Worm (Caenorhabditis elegans) whole organism, L4 larva: ENCODE measurements around the gene usp-50.

Experiments used
- T20F7.1 ChIP-seq: fragments of 200-800 bp; sonication (Bioruptor generic); optimal IDR thresholded peaks from 2 replicates; lab custom pipeline; 2018; ENCODE audit warnings: mild to moderate bottlenecking, missing genetic modification characterization, missing compliant biosample characterization
- Y105C5A.15 ChIP-seq: fragments of 200-800 bp; sonication (Bioruptor generic); IDR thresholded peaks from 2 replicates; pipeline ENCODE4 v1.3.6; 2022; ENCODE audit warnings: missing genetic modification characterization, missing compliant biosample characterization
- aha-1 ChIP-seq: fragments of 150-350 bp; peaks from one replicate; lab custom pipeline; 2014; ENCODE audit warnings: missing biosample characterization, missing genetic modification characterization
- arid-1 ChIP-seq: fragments of 200-800 bp; sonication (Bioruptor generic); conservative IDR thresholded peaks from 2 replicates; pipeline ENCODE4 v1.3.6; 2022; ENCODE audit warnings: missing genetic modification reagents, missing genetic modification characterization, missing compliant biosample characterization
- ceh-28 ChIP-seq: fragments of 150-350 bp; optimal IDR thresholded peaks from 2 replicates; lab custom pipeline; 2014; ENCODE audit warnings: missing biosample characterization, missing genetic modification reagents, missing genetic modification characterization
- ceh-44 ChIP-seq: fragments of 200-800 bp; sonication (Bioruptor generic); IDR thresholded peaks from 2 replicates; pipeline ENCODE4 v1.3.6; 2022; ENCODE audit warnings: missing genetic modification reagents, missing genetic modification characterization, missing compliant biosample characterization
- ceh-62 ChIP-seq: sonication (generic microtip); optimal IDR thresholded peaks from 2 replicates; lab custom pipeline; 2017; ENCODE audit warnings: missing biosample characterization, missing genetic modification characterization
- ctbp-1 ChIP-seq: fragments of 200-800 bp; sonication (Bioruptor generic); IDR thresholded peaks from 2 replicates; pipeline ENCODE4 v1.3.6; 2022; ENCODE audit warnings: missing genetic modification reagents, missing genetic modification characterization, missing compliant biosample characterization
- daf-12 ChIP-seq: fragments of 150-350 bp; optimal IDR thresholded peaks from 2 replicates; lab custom pipeline; 2014; ENCODE audit warnings: missing biosample characterization, missing genetic modification reagents, missing genetic modification characterization
- daf-16 ChIP-seq, 3 experiments: sonication (generic microtip); optimal IDR thresholded peaks; 2 replicates each; lab custom pipeline; 2016 to 2017; ENCODE audit warnings: missing genetic modification characterization in 3 of 3, missing genetic modification reagents in 3 of 3, mild to moderate bottlenecking in 2 of 3, missing compliant biosample characterization in 2 of 3, missing biosample characterization in 1 of 3, moderate library complexity in 1 of 3
- daf-19 ChIP-seq: fragments of 200-800 bp; sonication (Bioruptor generic); conservative IDR thresholded peaks from 2 replicates; pipeline ENCODE4 v1.3.6; 2022; ENCODE audit warnings: missing genetic modification characterization, missing compliant biosample characterization
- dpl-1 ChIP-seq: fragments of 150-350 bp; optimal IDR thresholded peaks from 2 replicates; lab custom pipeline; 2014; ENCODE audit warnings: missing biosample characterization, missing genetic modification reagents, missing genetic modification characterization
- dve-1 ChIP-seq: sonication (generic microtip); optimal IDR thresholded peaks from 2 replicates; lab custom pipeline; 2017; ENCODE audit warnings: antibody characterized with exemption, mild to moderate bottlenecking, missing genetic modification characterization, missing compliant biosample characterization; ENCODE audit not compliant: insufficient read depth
- egl-43 ChIP-seq: fragments of 200-800 bp; sonication (Bioruptor generic); IDR thresholded peaks from 2 replicates; pipeline ENCODE4 v1.3.6; 2022; ENCODE audit warnings: missing genetic modification reagents, missing genetic modification characterization, missing compliant biosample characterization
- gei-8 ChIP-seq: fragments of 200-800 bp; sonication (Bioruptor generic); optimal IDR thresholded peaks from 2 replicates; lab custom pipeline; 2018; ENCODE audit warnings: mild to moderate bottlenecking, missing genetic modification characterization, missing compliant biosample characterization
- hlh-30 ChIP-seq: sonication (generic microtip); optimal IDR thresholded peaks from 2 replicates; lab custom pipeline; 2017; ENCODE audit warnings: antibody characterized with exemption, mild to moderate bottlenecking, missing genetic modification characterization, missing compliant biosample characterization; ENCODE audit not compliant: insufficient read depth
- lin-1 ChIP-seq: fragments of 200-800 bp; sonication (Bioruptor generic); IDR thresholded peaks from 2 replicates; pipeline ENCODE4 v1.3.6; 2022; ENCODE audit warnings: missing genetic modification reagents, missing genetic modification characterization, missing compliant biosample characterization
- lin-15B ChIP-seq: fragments of 150-350 bp; sonication (generic microtip); optimal IDR thresholded peaks from 3 replicates; lab custom pipeline; 2014; ENCODE audit warnings: missing biosample characterization, missing genetic modification characterization
- lin-29 ChIP-seq: fragments of 200-800 bp; sonication (Bioruptor generic); IDR thresholded peaks from 2 replicates; pipeline ENCODE4 v1.3.6; 2022; ENCODE audit warnings: missing genetic modification reagents, missing genetic modification characterization, missing compliant biosample characterization
- lin-39 ChIP-seq: fragments of 150-350 bp; optimal IDR thresholded peaks from 2 replicates; lab custom pipeline; 2014; ENCODE audit warnings: missing biosample characterization, missing genetic modification reagents, missing genetic modification characterization
- lir-3 ChIP-seq: sonication (generic microtip); optimal IDR thresholded peaks from 2 replicates; lab custom pipeline; 2016; ENCODE audit warnings: mild to moderate bottlenecking, missing genetic modification characterization, missing compliant biosample characterization
- lsy-2 ChIP-seq, 2 experiments: fragments of 150-350 bp in 1 of 2; sonication (generic microtip) in 1 of 2; optimal IDR thresholded peaks; 2 replicates each; lab custom pipeline; 2014 to 2017; ENCODE audit warnings: missing biosample characterization in 2 of 2, missing genetic modification characterization in 2 of 2
- madf-9 ChIP-seq: fragments of 200-800 bp; sonication (Bioruptor generic); conservative IDR thresholded peaks from 2 replicates; pipeline ENCODE4 v1.3.6; 2022; ENCODE audit warnings: missing genetic modification reagents, missing genetic modification characterization, missing compliant biosample characterization
- mdt-29 ChIP-seq: fragments of 200-800 bp; sonication (Bioruptor generic); IDR thresholded peaks from 2 replicates; pipeline ENCODE4 v1.3.6; 2022; ENCODE audit warnings: missing genetic modification reagents, missing genetic modification characterization, missing compliant biosample characterization
- mes-2 ChIP-seq: sonication (generic microtip); optimal IDR thresholded peaks from 2 replicates; lab custom pipeline; 2016; ENCODE audit warnings: missing genotype, mild to moderate bottlenecking, missing genetic modification characterization, missing compliant biosample characterization; ENCODE audit not compliant: poor library complexity, severe bottlenecking
- mxl-2 ChIP-seq: fragments of 200-800 bp; sonication (Bioruptor generic); conservative IDR thresholded peaks from 2 replicates; pipeline ENCODE4 v1.3.6; 2022; ENCODE audit warnings: missing genetic modification reagents, missing genetic modification characterization, missing compliant biosample characterization
- mxl-3 ChIP-seq: fragments of 200-800 bp; sonication (Bioruptor generic); optimal IDR thresholded peaks from 2 replicates; lab custom pipeline; 2018; ENCODE audit warnings: mild to moderate bottlenecking, missing genetic modification characterization, missing compliant biosample characterization
- nhr-10 ChIP-seq: fragments of 150-350 bp; optimal IDR thresholded peaks from 2 replicates; lab custom pipeline; 2014; ENCODE audit warnings: missing biosample characterization, missing genetic modification characterization
- nhr-41 ChIP-seq: fragments of 200-800 bp; sonication (Bioruptor generic); IDR thresholded peaks from 2 replicates; pipeline ENCODE4 v1.3.6; 2022; ENCODE audit warnings: missing genetic modification reagents, missing genetic modification characterization, missing compliant biosample characterization
- nhr-77 ChIP-seq: fragments of 150-350 bp; optimal IDR thresholded peaks from 2 replicates; lab custom pipeline; 2014; ENCODE audit warnings: missing biosample characterization, missing genetic modification characterization
- pqm-1 ChIP-seq: sonication (generic microtip); optimal IDR thresholded peaks from 2 replicates; lab custom pipeline; 2017; ENCODE audit warnings: missing biosample characterization, missing genetic modification characterization
- rbr-2 ChIP-seq: sonication (generic microtip); optimal IDR thresholded peaks from 2 replicates; lab custom pipeline; 2016; ENCODE audit warnings: missing genotype, missing genetic modification characterization, missing compliant biosample characterization
- saeg-2 ChIP-seq: fragments of 200-800 bp; sonication (Bioruptor generic); IDR thresholded peaks from 2 replicates; pipeline ENCODE4 v1.3.6; 2022; ENCODE audit warnings: missing genetic modification reagents, missing genetic modification characterization, missing compliant biosample characterization
- set-16 ChIP-seq: fragments of 200-800 bp; sonication (Bioruptor generic); IDR thresholded peaks from 2 replicates; pipeline ENCODE4 v1.3.6; 2022; ENCODE audit warnings: missing genetic modification reagents, missing genetic modification characterization, missing compliant biosample characterization
- spr-3 ChIP-seq: fragments of 200-800 bp; sonication (Bioruptor generic); optimal IDR thresholded peaks from 2 replicates; lab custom pipeline; 2018; ENCODE audit warnings: mild to moderate bottlenecking, missing genetic modification characterization, missing compliant biosample characterization
- tag-97 ChIP-seq: fragments of 200-800 bp; sonication (Bioruptor generic); IDR thresholded peaks from 2 replicates; pipeline ENCODE4 v1.3.6; 2022; ENCODE audit warnings: missing genetic modification characterization, missing compliant biosample characterization
- unc-130 ChIP-seq: sonication (generic microtip); optimal IDR thresholded peaks from 2 replicates; lab custom pipeline; 2016; ENCODE audit warnings: missing genetic modification reagents, missing genetic modification characterization, missing compliant biosample characterization
- unc-62 ChIP-seq, 3 experiments: fragments of 150-350 bp in 1 of 3; sonication (generic microtip); optimal IDR thresholded peaks in 2 of 3; peaks in 1 of 3; 1 replicate in 1 of 3; 2 replicates in 2 of 3; lab custom pipeline; 2014 to 2017; ENCODE audit warnings: missing biosample characterization in 3 of 3, missing genetic modification characterization in 3 of 3, missing genetic modification reagents in 3 of 3, missing genotype in 1 of 3
- zip-2 ChIP-seq: fragments of 150-350 bp; optimal IDR thresholded peaks from 2 replicates; lab custom pipeline; 2014; ENCODE audit warnings: missing biosample characterization, missing genetic modification characterization
- ztf-7 ChIP-seq: fragments of 150-350 bp; optimal IDR thresholded peaks from 2 replicates; lab custom pipeline; 2014; ENCODE audit warnings: missing biosample characterization, missing genetic modification characterization

The usp-50 gene

DNA sequence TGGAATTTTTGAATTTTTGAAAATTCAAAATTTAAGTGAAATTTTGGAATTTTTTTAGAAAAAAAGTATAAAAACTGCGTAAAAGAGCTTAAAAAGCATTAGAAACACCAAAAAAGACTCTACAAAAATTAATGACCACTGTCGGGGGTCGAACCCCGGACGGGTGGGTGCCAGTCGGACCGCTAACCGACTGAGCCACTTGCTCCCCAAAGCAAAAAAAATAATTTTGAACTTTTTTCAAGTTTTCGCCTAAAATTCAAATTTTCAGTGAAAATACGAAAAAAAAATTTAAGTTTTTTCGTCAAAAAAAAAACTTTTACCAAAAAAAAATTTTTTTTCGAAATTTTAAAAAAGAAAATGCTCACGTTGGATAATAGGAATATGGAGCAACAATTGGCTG, 22.6 kb downstream of the usp-50 start:
- TF ChIP-seq lin-15B (tag; lab: Kevin White, UChicago) (no peak), mxl-3 (no peak), daf-12 (tag; lab: Kevin White, UChicago) (no peak), ctbp-1 (GFP tag; lab: Robert Waterston, UW) (no peak), lin-39 (tag; lab: Kevin White, UChicago) (no peak), lin-1 (GFP tag; lab: Robert Waterston, UW) (no peak), T20F7.1 (GFP tag; lab: Kevin White, UChicago) (no peak), mes-2 (tag; lab: Kevin White, UChicago) (no peak), gei-8 (GFP tag; lab: Kevin White, UChicago) (no peak), nhr-77 (tag; lab: Kevin White, UChicago) (no peak), nhr-41 (GFP tag; lab: Robert Waterston, UW) (no peak), rbr-2 (tag; lab: Kevin White, UChicago) (no peak), Y105C5A.15 (no peak), zip-2 (tag; lab: Kevin White, UChicago) (no peak), pqm-1 (tag; lab: Kevin White, UChicago) (no peak), ceh-28 (no peak)

- TF ChIP-seq ceh-28: no peak
- peak in 1 of 2 experiments; percentile 81 for TF ChIP-seq unc-62 (GFP tag; optimal IDR thresholded peaks at IDR 0.05 in 1 of 2; lab: Kevin White, UChicago)
- TF ChIP-seq unc-62 (tag; optimal IDR thresholded peaks at IDR 0.05; lab: Kevin White, UChicago): no peak
- TF ChIP-seq daf-12 (tag; lab: Kevin White, UChicago): no peak
- no peak for TF ChIP-seq mdt-29 (GFP tag; lab: Robert Waterston, UW)
- TF ChIP-seq lir-3 (tag; lab: Kevin White, UChicago): no peak
- no peak for TF ChIP-seq saeg-2 (GFP tag; lab: Robert Waterston, UW)
- TF ChIP-seq egl-43 (GFP tag; lab: Robert Waterston, UW): no peak
These were observed 23.4 kb downstream of the usp-50 start for ce11 chrV:17948036-17948691.

ce11 chrV:17949093-17949492, 24.4 kb downstream of the usp-50 start, which contains the start of gene dpy-21:
dpy-21 (minus strand) TSS chrV:17949193.
- no peak for TF ChIP-seq tag-97 (GFP tag; lab: Robert Waterston, UW)
- peak; percentile 84 for TF ChIP-seq aha-1 (tag; lab: Kevin White, UChicago)
- TF ChIP-seq arid-1 (GFP tag; lab: Robert Waterston, UW): no peak
- TF ChIP-seq mxl-2 (GFP tag; lab: Robert Waterston, UW): no peak
- TF ChIP-seq nhr-10 (tag; lab: Kevin White, UChicago): no peak
- TF ChIP-seq hlh-30 (tag; lab: Kevin White, UChicago): no peak
- TF ChIP-seq dpl-1: no peak
- TF ChIP-seq, all 104 proteins: peak for 1

ce11 chrV:17951172-17951999, 26.7 kb downstream of the usp-50 start, which contains the start of gene Y59A8B.24:
Y59A8B.24 (plus strand) TSS chrV:17951949.
- TF ChIP-seq spr-3 (GFP tag; lab: Kevin White, UChicago): peak; percentile 78
- TF ChIP-seq nhr-77 (tag; lab: Kevin White, UChicago): peak; percentile 93
- peak; percentile 65 for TF ChIP-seq unc-130 (GFP tag; lab: Kevin White, UChicago)
- peak; percentile 94 for TF ChIP-seq mxl-3
- peak; percentile 66; the same call in 1 of the 2 replicates for TF ChIP-seq lin-1 (GFP tag; lab: Robert Waterston, UW)
- TF ChIP-seq daf-16 (GFP tag; optimal IDR thresholded peaks at IDR 0.05; lab: Kevin White, UChicago): peak; percentile 52 to 59
- peak; percentile 90 for TF ChIP-seq daf-16 (tag; optimal IDR thresholded peaks at IDR 0.05; lab: Kevin White, UChicago)
- peak; percentile 93 for TF ChIP-seq nhr-41 (GFP tag; lab: Robert Waterston, UW)
- TF ChIP-seq madf-9 (GFP tag; lab: Robert Waterston, UW): peak; percentile 80
- TF ChIP-seq ztf-7 (tag; lab: Kevin White, UChicago): peak; percentile 31
- peak; percentile 98 for TF ChIP-seq dve-1
- TF ChIP-seq ceh-62: no peak
- peak; percentile 95 for TF ChIP-seq mes-2 (tag; lab: Kevin White, UChicago)
- TF ChIP-seq lsy-2 (tag; optimal IDR thresholded peaks at IDR 0.05; lab: Kevin White, UChicago): peak; percentile 87 to 92
- TF ChIP-seq T20F7.1 (GFP tag; lab: Kevin White, UChicago): no peak
- TF ChIP-seq egl-43 (GFP tag; lab: Robert Waterston, UW): peak; percentile 88
- TF ChIP-seq ceh-44 (GFP tag; lab: Robert Waterston, UW): peak; percentile 59; the same call in 1 of the 2 replicates
- TF ChIP-seq set-16: peak; percentile 100
- peak; percentile 71; the same call in 1 of the 2 replicates for TF ChIP-seq lin-29
- no peak for TF ChIP-seq daf-19 (GFP tag; lab: Robert Waterston, UW)
